Worm (Caenorhabditis elegans) whole organism, L1 larva: ENCODE results near the gene fbxa-2.

ENCODE experiments used
- aha-1 ChIP-seq: fragments of 150-350 bp; optimal IDR thresholded peaks from 2 replicates; lab custom pipeline; 2014; ENCODE audit warnings: missing biosample characterization, missing genetic modification characterization
- ama-1 ChIP-seq: fragments of 150-350 bp; optimal IDR thresholded peaks from 2 replicates; lab custom pipeline; 2014
- ceh-8 ChIP-seq: fragments of 200-800 bp; sonication (Bioruptor generic); optimal IDR thresholded peaks from 2 replicates; lab custom pipeline; 2018; ENCODE audit warnings: mild to moderate bottlenecking, missing genetic modification characterization, moderate library complexity, missing compliant biosample characterization
- efl-1 ChIP-seq, 4 experiments: fragments of 150-350 bp; optimal IDR thresholded peaks in 3 of 4; peaks in 1 of 4; 1 replicate in 1 of 4; 2 replicates in 3 of 4; lab custom pipeline; 2014; ENCODE audit warnings: missing biosample characterization in 2 of 4, missing genetic modification characterization in 2 of 4, missing genetic modification reagents in 2 of 4
- elt-2 ChIP-seq: sonication (generic microtip); optimal IDR thresholded peaks from 2 replicates; lab custom pipeline; 2016; ENCODE audit warnings: missing genetic modification characterization, mild to moderate bottlenecking, inconsistent platforms, missing compliant biosample characterization, missing genetic modification reagents
- fkh-4 ChIP-seq: sonication (generic microtip); optimal IDR thresholded peaks from 2 replicates; lab custom pipeline; 2016; ENCODE audit warnings: missing compliant biosample characterization, missing genetic modification characterization, borderline replicate concordance
- nhr-11 ChIP-seq: fragments of 150-350 bp; optimal IDR thresholded peaks from 2 replicates; lab custom pipeline; 2014; ENCODE audit warnings: missing biosample characterization, missing genetic modification characterization
- nhr-71 ChIP-seq: sonication (generic microtip); optimal IDR thresholded peaks from 2 replicates; lab custom pipeline; 2016; ENCODE audit warnings: mild to moderate bottlenecking, missing genetic modification characterization, moderate library complexity, missing compliant biosample characterization
- pag-3 ChIP-seq: sonication (generic microtip); optimal IDR thresholded peaks from 2 replicates; lab custom pipeline; 2017; ENCODE audit warnings: missing genetic modification characterization, mild to moderate bottlenecking, missing compliant biosample characterization, antibody characterized with exemption, borderline replicate concordance; ENCODE audit not compliant: insufficient read depth
- pax-3 ChIP-seq: fragments of 200-800 bp; sonication (Bioruptor generic); optimal IDR thresholded peaks from 2 replicates; lab custom pipeline; 2018; ENCODE audit warnings: mild to moderate bottlenecking, missing genetic modification characterization, moderate library complexity, missing compliant biosample characterization
- sox-4 ChIP-seq: sonication (generic microtip); optimal IDR thresholded peaks from 2 replicates; lab custom pipeline; 2016; ENCODE audit warnings: missing genetic modification characterization, missing compliant biosample characterization
- unc-62 ChIP-seq: fragments of 150-350 bp; optimal IDR thresholded peaks from 2 replicates; lab custom pipeline; 2014; ENCODE audit warnings: missing biosample characterization, missing genetic modification reagents, missing genetic modification characterization

- TF ChIP-seq efl-1 (optimal IDR thresholded peaks at IDR 0.05; lab: Kevin White, UChicago): no peak
- no peak for TF ChIP-seq efl-1 (GFP tag; optimal IDR thresholded peaks at IDR 0.05 in 1 of 2; lab: Kevin White, UChicago)
- no peak for TF ChIP-seq unc-62 (GFP tag; lab: Kevin White, UChicago)
- no peak for TF ChIP-seq aha-1
- TF ChIP-seq ceh-8 (GFP tag; lab: Kevin White, UChicago): no peak
- no peak for TF ChIP-seq pax-3 (tag; lab: Kevin White, UChicago)
- TF ChIP-seq elt-2: no peak
- no peak for TF ChIP-seq pag-3
- TF ChIP-seq ama-1 (lab: Kevin White, UChicago): no peak
- no peak for TF ChIP-seq sox-4 (tag; lab: Kevin White, UChicago)
- no peak for TF ChIP-seq nhr-11
- no peak for TF ChIP-seq nhr-71 (tag; lab: Kevin White, UChicago)
- TF ChIP-seq fkh-4 (tag; lab: Kevin White, UChicago): no peak
These were observed 35.8 kb downstream of the fbxa-2 start, which contains the start of gene clec-233 for ce11 chrV:16233624-16234023.
